Worm (Caenorhabditis elegans) whole organism, L4/young adult: ENCODE results near the gene tpi-1.

Source experiments
- W03F9.2 ChIP-seq: fragments of 150-350 bp; optimal IDR thresholded peaks from 2 replicates; lab custom pipeline; 2014; ENCODE audit warnings: missing biosample characterization, missing genetic modification characterization
- dao-5 ChIP-seq: sonication (generic microtip); optimal IDR thresholded peaks from 2 replicates; lab custom pipeline; 2016; ENCODE audit warnings: missing genotype, missing genetic modification characterization, moderate library complexity, missing compliant biosample characterization
- him-1 ChIP-seq: sonication (generic microtip); optimal IDR thresholded peaks from 2 replicates; lab custom pipeline; 2016; ENCODE audit warnings: missing genotype, missing genetic modification reagents, missing genetic modification characterization, missing compliant biosample characterization

The tpi-1 gene

ce11 chrII:12023315-12023878 is 15.5 kb downstream of the tpi-1 start, which contains the start of gene Y17G7B.12:
Y17G7B.12 (plus strand) TSS chrII:12023861.
- TF ChIP-seq W03F9.2 (tag; lab: Kevin White, UChicago) = no peak
- no peak for TF ChIP-seq dao-5 (tag; lab: Kevin White, UChicago)
- no peak for TF ChIP-seq him-1 (tag; lab: Kevin White, UChicago)

ce11 chrII:12008772-12009171 is 30.2 kb downstream of the tpi-1 start, which contains the start of gene glb-29:
glb-29 (plus strand) TSS chrII:12009072.
- TF ChIP-seq him-1 (tag; lab: Kevin White, UChicago) (no peak), W03F9.2 (tag; lab: Kevin White, UChicago) (no peak)

- TF ChIP-seq W03F9.2 (tag; lab: Kevin White, UChicago) = peak; percentile 70
- TF ChIP-seq him-1 (tag; lab: Kevin White, UChicago) = no peak
- TF ChIP-seq dao-5 (tag; lab: Kevin White, UChicago) = no peak
Observed at ce11 chrII:12006575-12007098, 32.3 kb downstream of the tpi-1 start, which contains the start of gene mcm-2. mcm-2 (minus strand) TSS chrII:12006625.

- no peak for TF ChIP-seq dao-5 (tag; lab: Kevin White, UChicago)
- no peak for TF ChIP-seq W03F9.2 (tag; lab: Kevin White, UChicago)
- TF ChIP-seq him-1 (tag; lab: Kevin White, UChicago) = no peak
Observed at ce11 chrII:12005981-12006380, 33.0 kb downstream of the tpi-1 start.

- TF ChIP-seq him-1 (tag; lab: Kevin White, UChicago) = no peak
- TF ChIP-seq dao-5 (tag; lab: Kevin White, UChicago) = no peak
- no peak for TF ChIP-seq W03F9.2 (tag; lab: Kevin White, UChicago)
Observed at ce11 chrII:11998903-11999302, 40.0 kb downstream of the tpi-1 start, which contains the start of gene Y17G7B.23. Y17G7B.23 (plus strand) TSS chrII:11999203.

ce11 chrII:11994940-11995339 is 44.0 kb downstream of the tpi-1 start:
- TF ChIP-seq W03F9.2 (tag; lab: Kevin White, UChicago) = no peak

- TF ChIP-seq dao-5 (tag; lab: Kevin White, UChicago) (no peak), W03F9.2 (tag; lab: Kevin White, UChicago) (no peak), him-1 (tag; lab: Kevin White, UChicago) (no peak)
Observed at ce11 chrII:11992701-11993100, 46.2 kb downstream of the tpi-1 start, which contains the start of gene dhps-1. dhps-1 (plus strand) TSS chrII:11993001.

- TF ChIP-seq W03F9.2 (tag; lab: Kevin White, UChicago) = no peak
- TF ChIP-seq him-1 (tag; lab: Kevin White, UChicago) = no peak
- no peak for TF ChIP-seq dao-5 (tag; lab: Kevin White, UChicago)
Observed at ce11 chrII:11988724-11989123, 50.2 kb downstream of the tpi-1 start, which contains the start of gene Y17G7B.3. Y17G7B.3 (plus strand) TSS chrII:11989024.
